Worm (Caenorhabditis elegans) whole organism, midembryonic: ENCODE measurements around the gene col-42.

Experiments
- T22C8.4 ChIP-seq: fragments of 200-800 bp; sonication (Bioruptor generic); IDR thresholded peaks from 2 replicates; pipeline ENCODE4 v1.3.6; 2022; ENCODE audit warnings: missing genetic modification characterization, missing compliant biosample characterization
- cog-1 ChIP-seq: sonication (generic microtip); optimal IDR thresholded peaks from 2 replicates; lab custom pipeline; 2016; ENCODE audit warnings: missing genetic modification characterization, missing compliant biosample characterization
- flt-1 ChIP-seq: fragments of 200-800 bp; sonication (Bioruptor generic); IDR thresholded peaks from 2 replicates; pipeline ENCODE4 v1.3.6; 2022; ENCODE audit warnings: missing genetic modification characterization, missing compliant biosample characterization
- klf-2 ChIP-seq: fragments of 200-800 bp; sonication (Bioruptor generic); conservative IDR thresholded peaks from 2 replicates; pipeline ENCODE4 v1.3.6; 2022; ENCODE audit warnings: missing genetic modification reagents, missing genetic modification characterization, missing compliant biosample characterization
- med-1 ChIP-seq: sonication (generic microtip); optimal IDR thresholded peaks from 2 replicates; lab custom pipeline; 2017; ENCODE audit warnings: missing genetic modification characterization, mild to moderate bottlenecking, missing compliant biosample characterization, antibody characterized with exemption, missing genetic modification reagents; ENCODE audit not compliant: insufficient read depth
- ref-1 ChIP-seq: fragments of 200-800 bp; sonication (Bioruptor generic); conservative IDR thresholded peaks from 2 replicates; pipeline ENCODE4 v1.3.6; 2022; ENCODE audit warnings: missing genetic modification reagents, missing genetic modification characterization, missing compliant biosample characterization
- tab-1 ChIP-seq: fragments of 200-800 bp; sonication (Bioruptor generic); IDR thresholded peaks from 2 replicates; pipeline ENCODE4 v1.3.6; 2022; ENCODE audit warnings: missing genetic modification characterization, missing compliant biosample characterization
- ztf-23 ChIP-seq: fragments of 200-800 bp; sonication (Bioruptor generic); IDR thresholded peaks from 2 replicates; pipeline ENCODE4 v1.3.6; 2022; ENCODE audit warnings: missing genetic modification reagents, missing genetic modification characterization, missing compliant biosample characterization
- ztf-29 ChIP-seq: fragments of 200-800 bp; sonication (Bioruptor generic); IDR thresholded peaks from 2 replicates; pipeline ENCODE4 v1.3.6; 2022; ENCODE audit warnings: missing genetic modification reagents, missing genetic modification characterization, missing compliant biosample characterization

DNA sequence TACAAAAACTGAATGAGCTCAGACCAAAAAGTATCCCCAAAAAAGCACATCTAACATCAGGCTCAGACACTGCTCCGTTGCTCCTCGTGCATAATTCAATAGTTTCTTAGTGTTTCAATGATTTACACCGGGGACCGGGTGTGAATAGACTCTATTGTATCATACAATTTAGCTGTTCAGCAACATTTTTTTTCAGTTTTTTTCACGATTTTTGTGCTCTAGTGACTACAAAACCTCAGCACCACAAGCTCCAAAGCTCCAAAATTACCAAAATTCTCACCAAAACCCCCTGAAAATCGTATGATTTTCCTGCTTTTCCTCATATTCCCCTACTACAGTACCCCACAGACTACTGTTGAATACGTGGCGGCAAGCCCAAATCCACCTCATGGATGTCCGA lies 11.8 kb downstream of the col-42 start, which contains the start of gene egas-2:
- TF ChIP-seq T22C8.4 (GFP tag; lab: Robert Waterston, UW) (no peak), tab-1 (GFP tag; lab: Robert Waterston, UW) (no peak), klf-2 (no peak), ztf-23 (no peak), flt-1 (GFP tag; lab: Robert Waterston, UW) (no peak), ref-1 (GFP tag; lab: Robert Waterston, UW) (no peak), cog-1 (tag; lab: Kevin White, UChicago) (no peak), med-1 (GFP tag; lab: Kevin White, UChicago) (no peak), ztf-29 (GFP tag; lab: Robert Waterston, UW) (no peak)
